Fruit fly (Drosophila melanogaster) whole organism, prepupa: ENCODE results near the gene CG32264.

Experiments used
- CG1621 ChIP-seq: fragments of 200-800 bp; sonication (Bioruptor generic); optimal IDR thresholded peaks from 3 replicates; lab custom pipeline; 2018; ENCODE audit warnings: missing biosample characterization, mild to moderate bottlenecking, missing genetic modification characterization
- CG6792 ChIP-seq: fragments of 200-800 bp; sonication (Bioruptor generic); optimal IDR thresholded peaks from 3 replicates; lab custom pipeline; 2016; ENCODE audit warnings: missing biosample characterization, missing genetic modification characterization
- CG8119 ChIP-seq: fragments of 200-800 bp; sonication (Bioruptor generic); IDR thresholded peaks from 3 replicates; pipeline ENCODE4 v1.3.6; 2022; ENCODE audit warnings: missing biosample characterization, missing genetic modification characterization
- OdsH ChIP-seq: fragments of 200-800 bp; sonication (Bioruptor generic); optimal IDR thresholded peaks from 3 replicates; lab custom pipeline; 2016; ENCODE audit warnings: missing biosample characterization, missing genetic modification characterization
- Smox ChIP-seq: fragments of 200-800 bp; sonication (Bioruptor generic); optimal IDR thresholded peaks from 3 replicates; lab custom pipeline; 2016; ENCODE audit warnings: missing biosample characterization, missing genetic modification characterization
- Sox14 ChIP-seq: fragments of 200-800 bp; sonication (Bioruptor generic); optimal IDR thresholded peaks from 3 replicates; lab custom pipeline; 2016; ENCODE audit warnings: missing biosample characterization, missing genetic modification characterization
- esn ChIP-seq: fragments of 200-800 bp; sonication (Bioruptor generic); optimal IDR thresholded peaks from 2 replicates; lab custom pipeline; 2016; ENCODE audit warnings: missing biosample characterization, mild to moderate bottlenecking, missing genetic modification characterization, moderate library complexity
- spab ChIP-seq: fragments of 200-800 bp; sonication (Bioruptor generic); optimal IDR thresholded peaks from 2 replicates; lab custom pipeline; 2017; ENCODE audit warnings: missing biosample characterization, mild to moderate bottlenecking, missing genetic modification characterization, missing genetic modification reagents

dm6 chr3L:3766704-3767103 is 39.6 kb downstream of the CG32264 start:
- TF ChIP-seq OdsH (GFP tag; lab: Kevin White, UChicago) (no peak), CG8119 (GFP tag; lab: Robert Waterston, UW) (no peak), Smox (GFP tag; lab: Kevin White, UChicago) (no peak), CG1621 (tag; lab: Kevin White, UChicago) (no peak), spab (GFP tag; lab: Kevin White, UChicago) (no peak), esn (no peak), Sox14 (GFP tag; lab: Kevin White, UChicago) (no peak), CG6792 (GFP tag; lab: Kevin White, UChicago) (no peak)
